Fruit fly (Drosophila melanogaster): ENCODE results near the gene gnu.

gnu gene

dm6 chr3L:14761837-14762785, 41.0 kb downstream of the gnu start, which contains the start of the genes Tsen34 and Mgat4a:
TSS of gene Tsen34 (minus strand) at chr3L:14761844.
TSS of gene Mgat4a (plus strand) at chr3L:14762028.
- no peak for TF ChIP-seq pan (optimal IDR thresholded peaks at IDR 0.05)
- TF ChIP-seq Dll (optimal IDR thresholded peaks at IDR 0.05) = no peak
- TF ChIP-seq psq (optimal IDR thresholded peaks at IDR 0.05) = no peak

- TF ChIP-seq pan (optimal IDR thresholded peaks at IDR 0.05) (no peak), psq (optimal IDR thresholded peaks at IDR 0.05) (no peak)
Measured at dm6 chr3L:14760949-14761348, 42.2 kb downstream of the gnu start, which contains the start of gene Trl. TSS of gene Trl (minus strand) at chr3L:14761049.

- TF ChIP-seq usp (GFP tag; optimal IDR thresholded peaks at IDR 0.05) = no peak
- no peak for TF ChIP-seq EcR (GFP tag; optimal IDR thresholded peaks at IDR 0.05)
- TF ChIP-seq psq (optimal IDR thresholded peaks at IDR 0.05) = no peak
- TF ChIP-seq CG8478 (optimal IDR thresholded peaks at IDR 0.05) = no peak
- no peak for TF ChIP-seq pan (optimal IDR thresholded peaks at IDR 0.05)
- TF ChIP-seq Dll (optimal IDR thresholded peaks at IDR 0.05) = no peak
Measured at dm6 chr3L:14759984-14760626, 43.1 kb downstream of the gnu start.

dm6 chr3L:14759097-14759795, 43.9 kb downstream of the gnu start:
- TF ChIP-seq usp (GFP tag; optimal IDR thresholded peaks at IDR 0.05) = no peak
- peak; percentile 19 for TF ChIP-seq Dll (optimal IDR thresholded peaks at IDR 0.05)

dm6 chr3L:14758730-14759096, 44.4 kb downstream of the gnu start:
- TF ChIP-seq CG8478 (optimal IDR thresholded peaks at IDR 0.05) (no peak), usp (GFP tag; optimal IDR thresholded peaks at IDR 0.05) (no peak), pan (optimal IDR thresholded peaks at IDR 0.05) (no peak)

dm6 chr3L:14757464-14758384, 45.4 kb downstream of the gnu start, which contains the start of gene CG42507:
TSS of gene CG42507 (minus strand) at chr3L:14757962.
- TF ChIP-seq psq (optimal IDR thresholded peaks at IDR 0.05) (no peak), Dll (optimal IDR thresholded peaks at IDR 0.05) (peak; percentile 95)

dm6 chr3L:14756724-14757463, 46.3 kb downstream of the gnu start:
- TF ChIP-seq EcR (GFP tag; optimal IDR thresholded peaks at IDR 0.05) = no peak
- TF ChIP-seq Dll (optimal IDR thresholded peaks at IDR 0.05) = no peak
- TF ChIP-seq pan (optimal IDR thresholded peaks at IDR 0.05) = no peak

- no peak for TF ChIP-seq psq (optimal IDR thresholded peaks at IDR 0.05)
- TF ChIP-seq pan (optimal IDR thresholded peaks at IDR 0.05) = no peak
- peak; percentile 90 for TF ChIP-seq CG8478 (optimal IDR thresholded peaks at IDR 0.05)
- TF ChIP-seq Dll (optimal IDR thresholded peaks at IDR 0.05) = peak; percentile 95
Measured at dm6 chr3L:14755951-14756723, 47.0 kb downstream of the gnu start.

dm6 chr3L:14755046-14755643, 48.0 kb downstream of the gnu start:
- TF ChIP-seq Dll (optimal IDR thresholded peaks at IDR 0.05) (peak; percentile 99), psq (optimal IDR thresholded peaks at IDR 0.05) (no peak), CG8478 (optimal IDR thresholded peaks at IDR 0.05) (no peak), usp (GFP tag; optimal IDR thresholded peaks at IDR 0.05) (no peak), EcR (GFP tag; optimal IDR thresholded peaks at IDR 0.05) (no peak), pan (optimal IDR thresholded peaks at IDR 0.05) (no peak)

- TF ChIP-seq usp (GFP tag; optimal IDR thresholded peaks at IDR 0.05) = no peak
- no peak for TF ChIP-seq pan (optimal IDR thresholded peaks at IDR 0.05)
- no peak for TF ChIP-seq CG8478 (optimal IDR thresholded peaks at IDR 0.05)
- no peak for TF ChIP-seq EcR (GFP tag; optimal IDR thresholded peaks at IDR 0.05)
- no peak for TF ChIP-seq psq (optimal IDR thresholded peaks at IDR 0.05)
Measured at dm6 chr3L:14752816-14753215, 50.3 kb downstream of the gnu start.
